Worm (Caenorhabditis elegans): ENCODE results near the gene rcat-1.

The rcat-1 gene

DNA sequence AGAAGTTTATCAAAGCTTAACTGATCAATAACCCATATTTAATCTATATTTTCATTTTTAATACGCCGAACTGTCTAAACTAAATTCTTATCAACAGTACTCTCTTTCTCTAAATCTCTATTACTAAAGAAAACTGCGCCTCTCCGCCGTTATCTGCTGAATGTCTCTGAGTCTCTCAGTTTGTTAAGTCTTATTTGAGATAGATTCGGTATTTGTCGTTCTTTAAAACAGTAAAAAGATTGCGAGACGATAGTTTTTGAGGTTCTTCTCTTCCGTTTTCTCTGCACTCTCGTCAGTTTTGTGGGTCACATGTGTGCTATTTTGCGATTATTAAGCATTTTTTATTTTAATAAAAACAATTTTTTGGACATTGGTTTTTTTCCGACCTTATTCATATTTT, 19.0 kb upstream of the rcat-1 start, which contains the start of gene sma-10 (continued):
- TF ChIP-seq F33H1.4 (GFP tag; IDR thresholded peaks at IDR 0.05) (no peak), hmg-1.2 (GFP tag; IDR thresholded peaks at IDR 0.05) (peak; percentile 40; the same call in 1 of the 2 replicates)

DNA sequence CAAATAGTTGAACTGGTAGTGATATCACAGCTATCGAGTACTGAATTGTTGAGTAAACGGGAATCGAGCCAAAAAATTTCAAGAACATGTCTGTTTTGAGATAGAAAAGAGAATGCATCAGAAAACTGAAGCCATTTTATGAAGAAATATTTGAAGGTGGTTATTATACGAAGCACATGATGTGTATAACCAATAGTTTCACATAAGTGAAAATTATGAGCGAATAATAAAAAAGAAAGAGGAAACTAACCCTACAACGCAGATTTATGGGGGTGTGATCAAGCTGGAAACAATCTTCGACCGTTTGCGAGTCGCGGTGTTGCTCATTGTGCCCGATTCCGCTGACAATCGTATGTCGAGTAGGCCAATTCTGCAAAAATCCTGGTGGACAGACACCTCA, 18.1 kb upstream of the rcat-1 start, which contains the start of gene srh-282:
Gene srh-282 (minus strand): TSS at position 101 of the 400 bp plus-strand sequence.
- TF ChIP-seq sptf-2 (GFP tag; optimal IDR thresholded peaks at IDR 0.05), result no peak
- no peak for TF ChIP-seq rpc-1 (optimal IDR thresholded peaks at IDR 0.05)
- TF ChIP-seq rpc-1 (tag; optimal IDR thresholded peaks at IDR 0.05), result no peak
- no peak for TF ChIP-seq hmg-20 (GFP tag; IDR thresholded peaks at IDR 0.05)
- TF ChIP-seq efl-1 (GFP tag; optimal IDR thresholded peaks at IDR 0.05), result no peak
- no peak for TF ChIP-seq egl-18 (GFP tag; IDR thresholded peaks at IDR 0.05)
- TF ChIP-seq ztf-25 (GFP tag; IDR thresholded peaks at IDR 0.05), result no peak
- no peak for TF ChIP-seq T26A5.8 (tag; optimal IDR thresholded peaks at IDR 0.05)
- no peak for TF ChIP-seq let-607 (tag; optimal IDR thresholded peaks at IDR 0.05)
- TF ChIP-seq lin-26 (GFP tag; IDR thresholded peaks at IDR 0.05), result no peak
- TF ChIP-seq mel-28 (tag; optimal IDR thresholded peaks at IDR 0.05; ENCODE audit: borderline replicate concordance), result no peak
- no peak for TF ChIP-seq repo-1 (tag; optimal IDR thresholded peaks at IDR 0.05)
- no peak for TF ChIP-seq ztf-28 (GFP tag; IDR thresholded peaks at IDR 0.05)
- no peak for TF ChIP-seq him-1 (tag; optimal IDR thresholded peaks at IDR 0.05)
- TF ChIP-seq snpc-3.4 (tag; optimal IDR thresholded peaks at IDR 0.05), result no peak
- TF ChIP-seq nhr-80 (tag; optimal IDR thresholded peaks at IDR 0.05), result no peak
- no peak for TF ChIP-seq K12H6.12 (tag; optimal IDR thresholded peaks at IDR 0.05)
- no peak for TF ChIP-seq B0019.2 (GFP tag; conservative IDR thresholded peaks at IDR 0.05)
- TF ChIP-seq pha-4 (tag; optimal IDR thresholded peaks at IDR 0.05), result no peak
- no peak for TF ChIP-seq nhr-90 (tag; optimal IDR thresholded peaks at IDR 0.05)

DNA sequence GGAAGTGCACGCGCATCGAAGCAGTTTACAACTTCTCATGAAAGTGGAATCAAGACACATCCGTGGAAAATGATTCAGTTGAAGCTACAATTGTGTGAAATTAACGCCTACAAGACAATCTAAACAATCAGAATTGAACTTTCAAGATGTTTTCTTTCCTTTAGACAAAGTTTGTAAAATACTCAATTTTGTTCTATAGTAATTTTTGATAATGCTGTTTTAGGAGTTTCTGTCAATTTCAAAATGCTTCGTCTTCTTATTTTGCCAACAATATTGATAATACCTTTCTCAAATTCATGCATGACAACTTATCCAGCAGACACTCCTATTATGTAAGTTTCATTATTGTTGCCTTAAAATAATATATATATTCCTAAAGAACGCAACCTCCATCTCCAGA, 13.9 kb upstream of the rcat-1 start, which contains the start of gene T21D12.11:
Gene T21D12.11 (plus strand): TSS at position 301 of the 400 bp plus-strand sequence.
- TF ChIP-seq ets-4 (GFP tag; optimal IDR thresholded peaks at IDR 0.05) (no peak), sptf-2 (GFP tag; optimal IDR thresholded peaks at IDR 0.05) (no peak), snpc-4 (GFP tag; optimal IDR thresholded peaks at IDR 0.05) (no peak), snpc-4 (tag; optimal IDR thresholded peaks at IDR 0.05) (no peak), him-1 (tag; optimal IDR thresholded peaks at IDR 0.05) (no peak), atf-7 (tag; optimal IDR thresholded peaks at IDR 0.05) (no peak), madf-10 (tag; optimal IDR thresholded peaks at IDR 0.05) (no peak), aptf-2 (GFP tag; conservative IDR thresholded peaks at IDR 0.05) (no peak), zim-3 (tag; optimal IDR thresholded peaks at IDR 0.05) (no peak), B0035.1 (tag; optimal IDR thresholded peaks at IDR 0.05) (no peak), tbp1 (GFP tag; optimal IDR thresholded peaks at IDR 0.05) (no peak), hlh-26 (GFP tag; conservative IDR thresholded peaks at IDR 0.05) (no peak), akir-1 (GFP tag; optimal IDR thresholded peaks at IDR 0.05) (no peak), mxl-1 (tag; optimal IDR thresholded peaks at IDR 0.05) (no peak), ZK185.1 (tag; optimal IDR thresholded peaks at IDR 0.05; ENCODE audit: poor library complexity, severe bottlenecking) (no peak)

DNA sequence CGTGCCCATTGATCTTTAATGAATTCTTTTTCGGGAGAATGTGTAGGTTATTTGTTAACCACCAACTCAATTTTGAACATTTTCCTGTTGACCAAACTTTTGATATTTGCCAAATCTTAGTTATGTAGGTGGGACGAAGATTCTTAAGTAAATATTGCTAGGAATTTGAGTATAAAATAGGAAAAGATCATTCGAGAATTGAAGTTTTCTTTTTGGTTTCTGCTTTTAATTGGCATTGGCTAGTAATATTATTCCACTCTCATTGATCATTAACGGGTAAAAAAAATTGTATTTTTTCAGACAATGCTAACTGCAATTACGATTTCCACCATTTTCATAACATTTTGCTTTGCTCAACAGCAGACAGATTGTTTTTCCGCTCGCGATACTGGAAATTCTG, 10.9 kb upstream of the rcat-1 start, which contains the start of gene T21D12.12:
Gene T21D12.12 (plus strand): TSS at position 301 of the 400 bp plus-strand sequence.
- TF ChIP-seq B0261.1 (tag; optimal IDR thresholded peaks at IDR 0.05) (no peak), ztf-25 (GFP tag; IDR thresholded peaks at IDR 0.05) (no peak), madf-8 (GFP tag; conservative IDR thresholded peaks at IDR 0.05) (no peak), dpl-1 (GFP tag; optimal IDR thresholded peaks at IDR 0.05) (no peak), mel-28 (tag; optimal IDR thresholded peaks at IDR 0.05; ENCODE audit: borderline replicate concordance) (no peak), snpc-1.3 (tag; optimal IDR thresholded peaks at IDR 0.05; ENCODE audit: insufficient read depth) (no peak), gei-17 (GFP tag; optimal IDR thresholded peaks at IDR 0.05) (no peak), rpc-1 (optimal IDR thresholded peaks at IDR 0.05) (no peak), rpc-1 (tag; optimal IDR thresholded peaks at IDR 0.05) (no peak), dpff-1 (tag; optimal IDR thresholded peaks at IDR 0.05) (no peak), zim-3 (tag; optimal IDR thresholded peaks at IDR 0.05) (no peak), F39B2.1 (GFP tag; IDR thresholded peaks at IDR 0.05) (no peak), mcd-1 (GFP tag; IDR thresholded peaks at IDR 0.05) (no peak), aptf-3 (GFP tag; IDR thresholded peaks at IDR 0.05) (no peak), attf-6 (GFP tag; IDR thresholded peaks at IDR 0.05) (no peak), nhr-120 (GFP tag; IDR thresholded peaks at IDR 0.05) (no peak), T26A5.8 (tag; optimal IDR thresholded peaks at IDR 0.05) (no peak)
